Worm (Caenorhabditis elegans): ENCODE measurements around the gene F58A4.6.

Gene F58A4.6

ce11 chrIII:9616426-9616825, 2.1 kb downstream of the F58A4.6 start, which contains the start of gene hcp-3 (continued):
- TF ChIP-seq jun-1 (tag; optimal IDR thresholded peaks at IDR 0.05) (no peak), nhr-77 (tag; optimal IDR thresholded peaks at IDR 0.05) (no peak), nhr-71 (tag; optimal IDR thresholded peaks at IDR 0.05) (peak; percentile 60), ceh-82 (tag; optimal IDR thresholded peaks at IDR 0.05) (peak in 1 of 3 experiments; percentile 62), ztf-4 (tag; optimal IDR thresholded peaks at IDR 0.05) (no peak), ceh-90 (tag; optimal IDR thresholded peaks at IDR 0.05) (no peak), C34B4.2 (tag; optimal IDR thresholded peaks at IDR 0.05) (no peak), ces-1 (GFP tag; optimal IDR thresholded peaks at IDR 0.05) (no peak), snpc-4 (tag; optimal IDR thresholded peaks at IDR 0.05) (no peak), ama-1 (optimal IDR thresholded peaks at IDR 0.05) (no peak), unc-30 (tag; optimal IDR thresholded peaks at IDR 0.05) (no peak), alr-1 (tag; optimal IDR thresholded peaks at IDR 0.05; ENCODE audit: borderline replicate concordance) (no peak), lin-15B (tag; optimal IDR thresholded peaks at IDR 0.05) (peak; percentile 8), Y116A8C.19 (tag; optimal IDR thresholded peaks at IDR 0.05; ENCODE audit: borderline replicate concordance) (no peak), hlh-17 (GFP tag; optimal IDR thresholded peaks at IDR 0.05; ENCODE audit: borderline replicate concordance) (no peak), efl-1 (optimal IDR thresholded peaks at IDR 0.05) (peak; percentile 68 to 86), efl-1 (GFP tag; optimal IDR thresholded peaks at IDR 0.05 in 1 of 2) (peak; percentile 88 to 98), fkh-8 (tag; optimal IDR thresholded peaks at IDR 0.05) (no peak), egl-13 (tag; optimal IDR thresholded peaks at IDR 0.05) (no peak), sup-37 (GFP tag; optimal IDR thresholded peaks at IDR 0.05) (no peak)

DNA sequence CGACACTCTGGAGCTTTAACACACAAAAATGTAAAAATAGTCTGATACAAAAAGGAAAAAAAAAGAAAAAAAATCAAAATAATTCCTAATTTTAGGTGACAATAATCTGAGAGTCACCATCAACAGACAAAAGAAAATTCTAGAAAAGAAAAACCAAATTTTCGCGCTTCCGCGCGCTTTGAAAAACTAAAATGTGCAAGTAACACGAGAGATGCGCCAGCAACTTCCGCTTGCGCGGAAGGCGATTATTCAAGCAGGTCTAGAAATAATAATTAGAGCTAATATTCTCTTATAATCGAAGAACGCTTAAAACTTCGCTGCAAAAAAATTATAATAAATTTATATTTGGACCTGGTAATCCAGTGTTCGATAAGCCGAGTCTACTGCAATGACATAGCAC, 2.7 kb downstream of the F58A4.6 start:
- TF ChIP-seq efl-1 (optimal IDR thresholded peaks at IDR 0.05) (no peak), efl-1 (GFP tag; optimal IDR thresholded peaks at IDR 0.05 in 1 of 2) (peak in 1 of 2 experiments; percentile 17), nhr-28 (tag; optimal IDR thresholded peaks at IDR 0.05) (no peak)

ce11 chrIII:9617599-9618262, 3.4 kb downstream of the F58A4.6 start:
- TF ChIP-seq lin-13 (GFP tag; optimal IDR thresholded peaks at IDR 0.05) (no peak), nhr-76 (tag; optimal IDR thresholded peaks at IDR 0.05) (no peak), dpl-1 (GFP tag; optimal IDR thresholded peaks at IDR 0.05) (peak in 1 of 3 experiments; percentile 8), fkh-10 (GFP tag; optimal IDR thresholded peaks at IDR 0.05) (no peak), isw-1 (GFP tag; IDR thresholded peaks at IDR 0.05) (no peak), efl-1 (optimal IDR thresholded peaks at IDR 0.05) (no peak), efl-1 (GFP tag; optimal IDR thresholded peaks at IDR 0.05 in 1 of 2) (peak in 1 of 2 experiments; percentile 16), mab-9 (GFP tag; IDR thresholded peaks at IDR 0.05) (no peak), vab-15 (tag; optimal IDR thresholded peaks at IDR 0.05) (no peak), C16A3.4 (tag; optimal IDR thresholded peaks at IDR 0.05) (no peak), ceh-63 (GFP tag; optimal IDR thresholded peaks at IDR 0.05) (no peak), blmp-1 (tag; optimal IDR thresholded peaks at IDR 0.05) (peak; percentile 13), mep-1 (tag; optimal IDR thresholded peaks at IDR 0.05) (peak; percentile 17), lin-14 (GFP tag; optimal IDR thresholded peaks at IDR 0.05) (peak; percentile 1), nhr-85 (tag) (peak; percentile 67), elt-3 (tag; optimal IDR thresholded peaks at IDR 0.05) (no peak), zip-4 (GFP tag; optimal IDR thresholded peaks at IDR 0.05) (no peak)

DNA sequence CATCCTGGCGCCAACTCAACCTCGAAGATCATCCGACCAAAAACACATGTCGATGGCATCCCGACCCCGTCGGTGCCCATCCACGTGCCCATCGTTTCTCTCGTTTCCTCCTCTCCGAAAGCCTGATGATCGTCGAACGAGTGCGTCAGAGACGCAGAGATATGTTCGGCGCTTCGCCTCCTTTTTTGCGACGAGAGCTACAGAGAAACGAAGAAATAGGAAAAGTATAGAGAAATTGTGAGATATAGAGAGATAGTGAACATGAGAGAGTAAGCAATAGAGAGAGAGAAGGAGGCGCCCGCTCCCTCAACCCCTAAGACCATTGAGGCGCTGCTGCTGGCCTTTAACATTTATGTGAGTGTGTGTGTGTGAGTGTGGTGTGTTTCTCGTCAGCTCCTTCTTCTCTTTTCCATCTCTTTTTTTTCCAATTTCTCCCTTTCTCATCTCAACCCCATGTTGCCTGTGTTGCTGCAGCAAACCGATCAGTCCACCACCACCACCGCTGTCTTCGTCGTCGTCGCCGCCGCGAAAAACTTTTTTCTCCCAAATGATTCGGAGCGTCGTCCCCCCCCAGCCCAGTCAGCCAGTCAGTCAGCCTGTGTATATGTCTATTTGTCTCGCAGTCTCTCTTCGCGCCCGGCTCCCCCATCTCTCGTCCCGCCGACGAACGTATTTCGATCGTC, 4.9 kb downstream of the F58A4.6 start, which contains the start of gene hlh-11:
Gene hlh-11, plus strand, starts transcription at position 633 of the 683 bp plus-strand sequence.
- TF ChIP-seq sox-4 (tag; optimal IDR thresholded peaks at IDR 0.05), result peak; percentile 59
- peak; percentile 50 for TF ChIP-seq snpc-4 (tag; optimal IDR thresholded peaks at IDR 0.05)
- TF ChIP-seq alr-1 (tag; optimal IDR thresholded peaks at IDR 0.05; ENCODE audit: borderline replicate concordance), result no peak
- TF ChIP-seq tlp-1 (tag; optimal IDR thresholded peaks at IDR 0.05), result no peak
- no peak for TF ChIP-seq unc-30 (tag; optimal IDR thresholded peaks at IDR 0.05)
- peak; percentile 72 for TF ChIP-seq fkh-4 (tag; optimal IDR thresholded peaks at IDR 0.05; ENCODE audit: borderline replicate concordance)
- peak; percentile 95 for TF ChIP-seq dsc-1 (tag; optimal IDR thresholded peaks at IDR 0.05)
- peak; percentile 28 for TF ChIP-seq grh-1 (GFP tag; IDR thresholded peaks at IDR 0.05)
- peak; percentile 57 to 68 (median 67) for TF ChIP-seq dpl-1 (GFP tag; optimal IDR thresholded peaks at IDR 0.05)
- peak; percentile 86 to 99 for TF ChIP-seq mdl-1 (tag; optimal IDR thresholded peaks at IDR 0.05)
- peak; percentile 25 for TF ChIP-seq C04F5.9 (tag; optimal IDR thresholded peaks at IDR 0.05)
- TF ChIP-seq unc-62 (GFP tag; optimal IDR thresholded peaks at IDR 0.05), result no peak
- TF ChIP-seq lin-14 (GFP tag; optimal IDR thresholded peaks at IDR 0.05), result peak; percentile 99
- no peak for TF ChIP-seq hlh-4 (tag; optimal IDR thresholded peaks at IDR 0.05)
- TF ChIP-seq nhr-85 (tag), result peak; percentile 97
- TF ChIP-seq elt-2 (tag; optimal IDR thresholded peaks at IDR 0.05), result peak; percentile 65
- peak in 4 of 6 experiments; percentile 40 to 75 (median 55) for TF ChIP-seq elt-3 (tag; optimal IDR thresholded peaks at IDR 0.05)
- TF ChIP-seq ceh-90 (tag; optimal IDR thresholded peaks at IDR 0.05), result peak; percentile 0
